Fruit fly (Drosophila melanogaster) whole organism, embryonic: ENCODE results near the gene CG15894.

Source experiments
- Aef1 ChIP-seq: fragments of 200-800 bp; sonication (Bioruptor generic); IDR thresholded peaks from 3 replicates; pipeline ENCODE4 v1.3.6; 2022; ENCODE audit warnings: missing biosample characterization, missing genetic modification characterization
- Atf-2 ChIP-seq: fragments of 200-800 bp; sonication (Bioruptor generic); optimal IDR thresholded peaks from 2 replicates; lab custom pipeline; 2016; ENCODE audit warnings: missing biosample characterization, missing genetic modification characterization
- CG10565 ChIP-seq: fragments of 200-800 bp; sonication (Bioruptor generic); optimal IDR thresholded peaks from 3 replicates; lab custom pipeline; 2016; ENCODE audit warnings: missing biosample characterization, mild to moderate bottlenecking, missing genetic modification characterization
- CG11093 ChIP-seq: fragments of 200-800 bp; sonication (Bioruptor generic); IDR thresholded peaks from 3 replicates; pipeline ENCODE4 v1.3.6; 2022; ENCODE audit warnings: missing biosample characterization, missing genetic modification characterization
- CG12104 ChIP-seq: fragments of 200-800 bp; sonication (Bioruptor generic); optimal IDR thresholded peaks from 3 replicates; lab custom pipeline; 2016; ENCODE audit warnings: missing biosample characterization, missing genetic modification characterization
- CG15073 ChIP-seq: fragments of 200-800 bp; sonication (Bioruptor generic); optimal IDR thresholded peaks from 2 replicates; lab custom pipeline; 2016; ENCODE audit warnings: missing biosample characterization, missing genetic modification characterization
- CG15514 ChIP-seq: fragments of 200-800 bp; sonication (Bioruptor generic); optimal IDR thresholded peaks from 3 replicates; lab custom pipeline; 2017; ENCODE audit warnings: missing biosample characterization, missing genetic modification characterization, mild to moderate bottlenecking, moderate library complexity, missing genetic modification reagents
- CG17612 ChIP-seq: fragments of 200-800 bp; sonication (Bioruptor generic); IDR thresholded peaks from 2 replicates; pipeline ENCODE4 v1.3.6; 2022; ENCODE audit warnings: missing biosample characterization, missing genetic modification characterization
- CG17802 ChIP-seq: fragments of 200-800 bp; sonication (Bioruptor generic); optimal IDR thresholded peaks from 2 replicates; lab custom pipeline; 2018; ENCODE audit warnings: missing biosample characterization, mild to moderate bottlenecking, missing genetic modification characterization, moderate library complexity
- CG18764 ChIP-seq: fragments of 200-800 bp; sonication (Bioruptor generic); optimal IDR thresholded peaks from 3 replicates; lab custom pipeline; 2016; ENCODE audit warnings: missing biosample characterization, missing genetic modification characterization
- CG2120 ChIP-seq: fragments of 200-800 bp; sonication (Bioruptor generic); optimal IDR thresholded peaks from 3 replicates; lab custom pipeline; 2016; ENCODE audit warnings: missing biosample characterization, missing genetic modification characterization
- CG4328 ChIP-seq: fragments of 200-800 bp; sonication (Bioruptor generic); optimal IDR thresholded peaks from 3 replicates; lab custom pipeline; 2017; ENCODE audit warnings: missing biosample characterization, missing genetic modification reagents, missing genetic modification characterization
- CG6791 ChIP-seq: fragments of 200-800 bp; sonication (Bioruptor generic); IDR thresholded peaks from 3 replicates; pipeline ENCODE4 v1.3.6; 2022; ENCODE audit warnings: missing biosample characterization, missing genetic modification characterization; ENCODE audit not compliant: partially characterized antibody
- CG7963 ChIP-seq: fragments of 200-800 bp; sonication (Bioruptor generic); IDR thresholded peaks from 3 replicates; pipeline ENCODE4 v1.3.6; 2022; ENCODE audit warnings: missing biosample characterization, missing genetic modification characterization; ENCODE audit not compliant: partially characterized antibody
- CG8388 ChIP-seq: fragments of 200-800 bp; sonication (Bioruptor generic); optimal IDR thresholded peaks from 2 replicates; lab custom pipeline; 2019; ENCODE audit warnings: missing biosample characterization, mild to moderate bottlenecking, missing genetic modification characterization, moderate library complexity
- CoRest ChIP-seq: fragments of 200-800 bp; sonication (Bioruptor generic); optimal IDR thresholded peaks from 3 replicates; lab custom pipeline; 2018; ENCODE audit warnings: missing biosample characterization, mild to moderate bottlenecking, missing genetic modification characterization, moderate library complexity
- Dbx ChIP-seq: fragments of 200-800 bp; sonication (Bioruptor generic); IDR thresholded peaks from 3 replicates; pipeline ENCODE4 v1.3.6; 2022; ENCODE audit warnings: missing biosample characterization, missing genetic modification characterization
- Doc3 ChIP-seq: fragments of 200-800 bp; sonication (Bioruptor generic); IDR thresholded peaks from 3 replicates; pipeline ENCODE4 v1.3.6; 2022; ENCODE audit warnings: missing biosample characterization, missing genetic modification characterization; ENCODE audit not compliant: partially characterized antibody
- Drgx ChIP-seq: fragments of 200-800 bp; sonication (Bioruptor generic); IDR thresholded peaks from 2 replicates; pipeline ENCODE4 v1.3.6; 2022; ENCODE audit warnings: missing biosample characterization, missing genetic modification characterization
- GATAe ChIP-seq: fragments of 200-800 bp; sonication (Bioruptor generic); conservative IDR thresholded peaks from 2 replicates; pipeline ENCODE4 v1.3.6; 2022; ENCODE audit warnings: missing biosample characterization, missing genetic modification characterization
- HHEX ChIP-seq: fragments of 200-800 bp; sonication (Bioruptor generic); optimal IDR thresholded peaks from 3 replicates; lab custom pipeline; 2017; ENCODE audit warnings: missing biosample characterization, mild to moderate bottlenecking, missing genetic modification characterization, missing genetic modification reagents
- MESR4 ChIP-seq: fragments of 200-800 bp; sonication (Bioruptor generic); optimal IDR thresholded peaks from 2 replicates; lab custom pipeline; 2018; ENCODE audit warnings: missing biosample characterization, mild to moderate bottlenecking, missing genetic modification characterization, moderate library complexity
- MTF-1 ChIP-seq: fragments of 200-800 bp; sonication (Bioruptor generic); optimal IDR thresholded peaks from 2 replicates; lab custom pipeline; 2018; ENCODE audit warnings: missing biosample characterization, mild to moderate bottlenecking, missing genetic modification characterization, borderline replicate concordance
- NFAT ChIP-seq: fragments of 200-800 bp; sonication (Bioruptor generic); IDR thresholded peaks from 2 replicates; pipeline ENCODE4 v1.3.6; 2022; ENCODE audit warnings: missing biosample characterization, missing genetic modification characterization
- Opbp ChIP-seq: fragments of 200-800 bp; sonication (Bioruptor generic); IDR thresholded peaks from 3 replicates; pipeline ENCODE4 v1.3.6; 2022; ENCODE audit warnings: missing biosample characterization, missing genetic modification characterization; ENCODE audit not compliant: partially characterized antibody
- Ptx1 ChIP-seq: fragments of 200-800 bp; sonication (Bioruptor generic); IDR thresholded peaks from 2 replicates; pipeline ENCODE4 v1.3.6; 2022; ENCODE audit warnings: missing biosample characterization, missing genetic modification characterization
- Tbp ChIP-seq: fragments of >200 bp; optimal IDR thresholded peaks from 2 replicates; lab custom pipeline; 2018; ENCODE audit warnings: missing biosample characterization, missing genetic modification characterization
- YL-1 ChIP-seq: fragments of 200-800 bp; sonication (Bioruptor generic); optimal IDR thresholded peaks from 3 replicates; lab custom pipeline; 2017; ENCODE audit warnings: missing biosample characterization, mild to moderate bottlenecking, missing genetic modification characterization
- aop ChIP-seq: fragments of 200-800 bp; sonication (Bioruptor generic); IDR thresholded peaks from 2 replicates; pipeline ENCODE4 v1.3.6; 2022; ENCODE audit warnings: missing biosample characterization, missing genetic modification characterization
- bcd ChIP-seq: fragments of 200-800 bp; sonication (Bioruptor generic); optimal IDR thresholded peaks from 2 replicates; lab custom pipeline; 2017; ENCODE audit warnings: missing biosample characterization, mild to moderate bottlenecking, missing genetic modification characterization
- bowl ChIP-seq: fragments of 200-800 bp; sonication (Bioruptor generic); IDR thresholded peaks from 2 replicates; pipeline ENCODE4 v1.3.6; 2022; ENCODE audit warnings: missing biosample characterization, missing genetic modification characterization
- chn ChIP-seq: fragments of 200-800 bp; sonication (Bioruptor generic); optimal IDR thresholded peaks from 2 replicates; lab custom pipeline; 2016; ENCODE audit warnings: missing biosample characterization, missing genetic modification characterization
- crc ChIP-seq: fragments of 200-800 bp; sonication (Bioruptor generic); optimal IDR thresholded peaks from 2 replicates; lab custom pipeline; 2016; ENCODE audit warnings: missing biosample characterization, missing genetic modification characterization
- hkb ChIP-seq, 2 experiments: fragments of 200-800 bp in 1 of 2; fragments of >200 bp in 1 of 2; sonication (Bioruptor generic) in 1 of 2; IDR thresholded peaks in 1 of 2; optimal IDR thresholded peaks in 1 of 2; 2 replicates each; pipeline versions ENCODE4 v1.3.6 to Lab custom; 2017 to 2022; ENCODE audit warnings: missing biosample characterization in 1 of 2, missing genetic modification characterization in 1 of 2
- ind ChIP-seq: fragments of 200-800 bp; sonication (Bioruptor generic); optimal IDR thresholded peaks from 3 replicates; lab custom pipeline; 2016; ENCODE audit warnings: missing biosample characterization, missing genetic modification characterization
- insv ChIP-seq, 2 experiments: fragments of 200-800 bp; sonication (Bioruptor generic); optimal IDR thresholded peaks; 3 replicates each; lab custom pipeline; 2016 to 2018; ENCODE audit warnings: missing biosample characterization in 2 of 2, missing genetic modification characterization in 2 of 2
- lmd ChIP-seq: fragments of 200-800 bp; sonication (Bioruptor generic); IDR thresholded peaks from 2 replicates; pipeline ENCODE4 v1.3.6; 2022; ENCODE audit warnings: missing biosample characterization, missing genetic modification characterization
- lola ChIP-seq, 3 experiments: fragments of >200 bp in 2 of 3; fragments of 200-800 bp in 1 of 3; sonication (Bioruptor generic) in 1 of 3; optimal IDR thresholded peaks; 2 replicates each; lab custom pipeline; 2017 to 2019; ENCODE audit warnings: missing biosample characterization in 3 of 3, missing genetic modification characterization in 3 of 3, mild to moderate bottlenecking in 1 of 3, moderate library complexity in 1 of 3
- psq ChIP-seq: fragments of 200-800 bp; sonication (Bioruptor generic); optimal IDR thresholded peaks from 2 replicates; lab custom pipeline; 2017; ENCODE audit warnings: missing biosample characterization, missing genetic modification characterization
- run ChIP-seq: fragments of 200-800 bp; sonication (Bioruptor generic); optimal IDR thresholded peaks from 3 replicates; lab custom pipeline; 2018; ENCODE audit warnings: missing biosample characterization, mild to moderate bottlenecking, missing genetic modification characterization
- schlank ChIP-seq: fragments of 200-800 bp; sonication (Bioruptor generic); optimal IDR thresholded peaks from 2 replicates; lab custom pipeline; 2018; ENCODE audit warnings: missing biosample characterization, mild to moderate bottlenecking, missing genetic modification characterization
- sens ChIP-seq: fragments of 200-800 bp; sonication (Bioruptor generic); peaks from one replicate; lab custom pipeline; 2016; ENCODE audit warnings: missing biosample characterization, missing genetic modification characterization
- shn ChIP-seq: fragments of 200-800 bp; sonication (Bioruptor generic); optimal IDR thresholded peaks from 3 replicates; lab custom pipeline; 2016; ENCODE audit warnings: missing biosample characterization, missing genetic modification characterization
- sr ChIP-seq: fragments of 200-800 bp; sonication (Bioruptor generic); IDR thresholded peaks from 3 replicates; pipeline ENCODE4 v1.3.6; 2022; ENCODE audit warnings: missing biosample characterization, missing genetic modification characterization
- stwl ChIP-seq: fragments of 200-800 bp; sonication (Bioruptor generic); optimal IDR thresholded peaks from 3 replicates; lab custom pipeline; 2018; ENCODE audit warnings: missing biosample characterization, mild to moderate bottlenecking, missing genetic modification characterization, moderate library complexity
- tna ChIP-seq: fragments of 200-800 bp; sonication (Bioruptor generic); IDR thresholded peaks from 2 replicates; pipeline ENCODE4 v1.3.6; 2022; ENCODE audit warnings: missing biosample characterization, missing genetic modification characterization; ENCODE audit not compliant: partially characterized antibody
- trem ChIP-seq: fragments of 200-800 bp; optimal IDR thresholded peaks from 3 replicates; lab custom pipeline; 2019; ENCODE audit warnings: missing biosample characterization, mild to moderate bottlenecking, missing genetic modification characterization, moderate library complexity
- twi ChIP-seq: fragments of 200-800 bp; optimal IDR thresholded peaks from 2 replicates; lab custom pipeline; 2019; ENCODE audit warnings: missing biosample characterization, mild to moderate bottlenecking, missing genetic modification characterization, moderate library complexity
- tx ChIP-seq: fragments of 200-800 bp; sonication (Bioruptor generic); optimal IDR thresholded peaks from 2 replicates; lab custom pipeline; 2016; ENCODE audit warnings: missing biosample characterization, missing genetic modification characterization

Gene CG15894

dm6 chrX:6316858-6317474, 8.0 kb downstream of the CG15894 start (continued):
- TF ChIP-seq Atf-2 (GFP tag; lab: Kevin White, UChicago), result no peak
- TF ChIP-seq tx (GFP tag; lab: Kevin White, UChicago), result no peak
- no peak for TF ChIP-seq CG15073 (GFP tag; lab: Kevin White, UChicago)
- peak; percentile 45 for TF ChIP-seq ind (GFP tag; lab: Kevin White, UChicago)
- TF ChIP-seq CG7963 (GFP tag; lab: Robert Waterston, UW), result no peak
- no peak for TF ChIP-seq twi (tag; lab: Kevin White, UChicago)
- TF ChIP-seq bcd (GFP tag; lab: Kevin White, UChicago), result peak; percentile 46
- 0 out of 3 replicates have a peak, but pooled peaks have one; percentile 31 for TF ChIP-seq CG11093 (GFP tag; lab: Robert Waterston, UW)
- peak; percentile 70 for TF ChIP-seq lmd (GFP tag; lab: Robert Waterston, UW)
- no peak for TF ChIP-seq lola (GFP tag; optimal IDR thresholded peaks at IDR 0.05; lab: Kevin White, UChicago)
- TF ChIP-seq Ptx1 (GFP tag; lab: Robert Waterston, UW), result peak; percentile 68
- TF ChIP-seq CG10565 (GFP tag; lab: Kevin White, UChicago), result no peak
- no peak for TF ChIP-seq Opbp (GFP tag; lab: Robert Waterston, UW)
- peak; percentile 65 for TF ChIP-seq CoRest
- no peak for TF ChIP-seq Doc3 (GFP tag; lab: Robert Waterston, UW)
- TF ChIP-seq chn (GFP tag; lab: Kevin White, UChicago), result peak; percentile 42
- TF ChIP-seq schlank (tag; lab: Kevin White, UChicago), result peak; percentile 49
- no peak for TF ChIP-seq shn (GFP tag; lab: Kevin White, UChicago)
- no peak for TF ChIP-seq YL-1 (GFP tag; lab: Kevin White, UChicago)
- peak; percentile 73 for TF ChIP-seq Dbx (GFP tag; lab: Robert Waterston, UW)
- TF ChIP-seq aop (GFP tag; lab: Robert Waterston, UW), result no peak
- peak; percentile 55 for TF ChIP-seq CG15514
- TF ChIP-seq GATAe (GFP tag; lab: Robert Waterston, UW), result no peak; the same call in 1 of the 2 replicates
- TF ChIP-seq tna (GFP tag; lab: Robert Waterston, UW), result no peak
- peak; percentile 32 for TF ChIP-seq CG8388 (GFP tag; lab: Kevin White, UChicago)
- no peak for TF ChIP-seq trem (tag; lab: Kevin White, UChicago)
- TF ChIP-seq Drgx, result peak; percentile 42; the same call in 1 of the 2 replicates
- TF ChIP-seq crc (GFP tag; lab: Kevin White, UChicago), result no peak
- no peak for TF ChIP-seq CG18764 (GFP tag; lab: Kevin White, UChicago)
- TF ChIP-seq HHEX, result peak; percentile 73
- no peak for TF ChIP-seq run (tag; lab: Kevin White, UChicago)
- TF ChIP-seq CG12104 (GFP tag; lab: Kevin White, UChicago), result peak; percentile 24
- TF ChIP-seq bowl, result peak; percentile 53; the same call in 1 of the 2 replicates
- peak; percentile 62 for TF ChIP-seq Aef1
- no peak for TF ChIP-seq MTF-1
- no peak for TF ChIP-seq insv (GFP tag; optimal IDR thresholded peaks at IDR 0.05; lab: Kevin White, UChicago)
- TF ChIP-seq sr (GFP tag; lab: Robert Waterston, UW), result no peak
- no peak for TF ChIP-seq MESR4 (GFP tag; lab: Kevin White, UChicago)
- TF ChIP-seq Tbp (GFP tag; lab: Kevin White, UChicago), result no peak
- peak; percentile 79 for TF ChIP-seq sens (GFP tag; lab: Kevin White, UChicago)
- no peak for TF ChIP-seq CG6791 (GFP tag; lab: Robert Waterston, UW)
- TF ChIP-seq NFAT (GFP tag; lab: Robert Waterston, UW), result peak; percentile 66; the same call in 1 of the 2 replicates
- no peak for TF ChIP-seq hkb (optimal IDR thresholded peaks at IDR 0.05; lab: Kevin White, UChicago)
- TF ChIP-seq hkb (GFP tag; IDR thresholded peaks at IDR 0.05; lab: Robert Waterston, UW), result peak; percentile 84
- TF ChIP-seq CG17612 (GFP tag; lab: Robert Waterston, UW), result no peak
- TF ChIP-seq psq (GFP tag; lab: Kevin White, UChicago), result no peak
- no peak for TF ChIP-seq stwl
- no peak for TF ChIP-seq CG4328 (GFP tag; lab: Kevin White, UChicago)
- peak; percentile 83 for TF ChIP-seq CG2120 (GFP tag; lab: Kevin White, UChicago)
- TF ChIP-seq CG17802 (tag; lab: Kevin White, UChicago), result no peak
